Worm (Caenorhabditis elegans): Measurements from ENCODE around the gene glb-2.

DNA sequence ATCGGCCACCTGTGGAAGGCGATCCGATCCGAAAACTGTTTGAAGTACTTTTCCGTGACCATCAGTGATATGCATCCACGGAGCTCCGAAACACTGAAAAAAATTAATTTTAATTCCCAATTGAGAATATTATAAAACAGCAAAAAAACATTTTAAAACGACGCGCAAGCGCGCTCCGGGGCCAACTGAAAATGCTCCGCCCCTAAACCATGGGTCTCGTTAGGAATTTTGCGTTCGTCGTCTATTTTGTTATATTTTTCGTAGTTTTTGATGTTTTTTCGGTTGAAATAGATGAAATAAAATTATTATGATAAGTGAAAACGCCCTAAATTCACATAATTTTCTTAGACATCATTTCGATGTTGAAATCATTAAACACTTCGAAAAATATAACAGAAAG lies 22.5 kb downstream of the glb-2 start:
- TF ChIP-seq ets-5 (GFP tag; IDR thresholded peaks at IDR 0.05) = no peak
- no peak for TF ChIP-seq lsy-2 (tag; optimal IDR thresholded peaks at IDR 0.05)
- TF ChIP-seq ztf-11 (tag; optimal IDR thresholded peaks at IDR 0.05) = no peak
- no peak for TF ChIP-seq fos-1 (tag; optimal IDR thresholded peaks at IDR 0.05)
- no peak for TF ChIP-seq snpc-4 (tag; optimal IDR thresholded peaks at IDR 0.05)
- TF ChIP-seq nhr-12 (tag; optimal IDR thresholded peaks at IDR 0.05) = no peak
- no peak for TF ChIP-seq lin-35 (GFP tag; optimal IDR thresholded peaks at IDR 0.05)
- no peak for TF ChIP-seq alr-1 (tag; optimal IDR thresholded peaks at IDR 0.05; ENCODE audit: borderline replicate concordance)
- TF ChIP-seq zag-1 (tag; optimal IDR thresholded peaks at IDR 0.05) = no peak
- no peak for TF ChIP-seq nhr-76 (tag; optimal IDR thresholded peaks at IDR 0.05)
- no peak for TF ChIP-seq dpl-1 (GFP tag; optimal IDR thresholded peaks at IDR 0.05)
- TF ChIP-seq nhr-11 (tag; optimal IDR thresholded peaks at IDR 0.05) = no peak
- no peak for TF ChIP-seq sox-4 (tag; optimal IDR thresholded peaks at IDR 0.05)
